Fruit fly (Drosophila melanogaster): ENCODE data around the gene disco-r.
A peak's percentile ranks its signal among the peaks of the same experiment; 100 is the strongest.

disco-r gene

DNA sequence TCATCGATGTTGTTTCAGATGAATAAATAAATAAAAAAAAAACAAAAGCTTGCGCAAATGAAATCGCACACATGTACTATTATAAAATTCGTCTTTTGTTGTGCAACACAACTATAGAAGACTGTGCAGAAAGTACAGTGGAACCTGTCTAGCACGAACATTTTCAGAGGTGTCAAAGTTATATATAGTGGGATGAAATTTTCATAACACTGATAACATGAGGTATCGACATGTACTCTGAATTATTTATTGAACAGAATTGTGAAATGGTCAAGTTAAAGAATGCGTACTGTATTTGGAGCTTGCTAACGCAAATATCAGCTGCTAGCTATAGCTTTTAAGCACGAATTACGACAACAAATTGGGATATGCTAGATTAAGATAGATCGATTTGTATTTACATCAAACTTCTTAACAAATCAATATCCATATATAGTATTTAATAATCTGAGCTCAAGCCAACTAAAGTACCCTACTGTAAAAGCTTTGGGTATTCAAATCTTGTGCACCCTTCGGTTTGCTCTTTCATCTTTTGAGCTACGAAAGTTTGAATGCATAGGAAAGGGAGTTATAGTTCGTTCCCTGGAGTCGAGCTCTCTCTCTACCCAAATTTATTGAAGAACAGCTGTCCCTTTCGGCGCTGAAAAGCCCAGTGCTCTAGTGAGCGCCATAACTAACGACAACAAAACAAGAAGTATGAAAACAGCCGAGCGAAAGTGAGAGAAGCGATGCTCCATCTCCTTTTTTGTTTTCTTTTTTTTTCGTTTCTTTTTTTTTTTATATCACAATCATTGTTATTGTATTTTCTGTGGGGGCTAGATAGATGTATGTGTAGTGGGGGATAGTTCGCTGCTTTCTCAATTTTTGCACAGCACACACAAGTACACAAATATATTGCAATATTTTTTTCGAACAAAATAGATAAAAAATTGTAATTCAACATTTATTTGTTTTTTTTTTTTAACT is 58.3 kb downstream of the disco-r start:
- TF ChIP-seq Hr96 (GFP tag; optimal IDR thresholded peaks at IDR 0.05) (peak; percentile 97), CG12768 (GFP tag; optimal IDR thresholded peaks at IDR 0.05) (peak; percentile 94), CG11617 (GFP tag; optimal IDR thresholded peaks at IDR 0.05) (peak; percentile 84), Mnt (GFP tag; optimal IDR thresholded peaks at IDR 0.05) (peak; percentile 87), CG5204 (GFP tag; optimal IDR thresholded peaks at IDR 0.05) (peak; percentile 95), CG33017 (tag; optimal IDR thresholded peaks at IDR 0.05) (peak; percentile 96), CG1620 (GFP tag; optimal IDR thresholded peaks at IDR 0.05) (peak; percentile 95), CG14711 (tag; optimal IDR thresholded peaks at IDR 0.05) (peak; percentile 94), CG7045 (GFP tag; optimal IDR thresholded peaks at IDR 0.05) (peak; percentile 96), cnc (optimal IDR thresholded peaks at IDR 0.05) (no peak), tj (GFP tag; optimal IDR thresholded peaks at IDR 0.05) (peak; percentile 73), Clk (GFP tag; optimal IDR thresholded peaks at IDR 0.05) (peak; percentile 93), pad (GFP tag; optimal IDR thresholded peaks at IDR 0.05) (peak; percentile 86), CG7101 (tag; optimal IDR thresholded peaks at IDR 0.05) (peak; percentile 98), kay (GFP tag; ENCODE audit: borderline replicate concordance) (peak; percentile 95), Crg-1 (GFP tag; optimal IDR thresholded peaks at IDR 0.05) (peak; percentile 89), bab1 (GFP tag; optimal IDR thresholded peaks at IDR 0.05) (peak; percentile 96), ovo (GFP tag; optimal IDR thresholded peaks at IDR 0.05) (peak; percentile 19), cic (GFP tag; optimal IDR thresholded peaks at IDR 0.05) (no peak), toe (GFP tag; optimal IDR thresholded peaks at IDR 0.05) (peak; percentile 93)

DNA sequence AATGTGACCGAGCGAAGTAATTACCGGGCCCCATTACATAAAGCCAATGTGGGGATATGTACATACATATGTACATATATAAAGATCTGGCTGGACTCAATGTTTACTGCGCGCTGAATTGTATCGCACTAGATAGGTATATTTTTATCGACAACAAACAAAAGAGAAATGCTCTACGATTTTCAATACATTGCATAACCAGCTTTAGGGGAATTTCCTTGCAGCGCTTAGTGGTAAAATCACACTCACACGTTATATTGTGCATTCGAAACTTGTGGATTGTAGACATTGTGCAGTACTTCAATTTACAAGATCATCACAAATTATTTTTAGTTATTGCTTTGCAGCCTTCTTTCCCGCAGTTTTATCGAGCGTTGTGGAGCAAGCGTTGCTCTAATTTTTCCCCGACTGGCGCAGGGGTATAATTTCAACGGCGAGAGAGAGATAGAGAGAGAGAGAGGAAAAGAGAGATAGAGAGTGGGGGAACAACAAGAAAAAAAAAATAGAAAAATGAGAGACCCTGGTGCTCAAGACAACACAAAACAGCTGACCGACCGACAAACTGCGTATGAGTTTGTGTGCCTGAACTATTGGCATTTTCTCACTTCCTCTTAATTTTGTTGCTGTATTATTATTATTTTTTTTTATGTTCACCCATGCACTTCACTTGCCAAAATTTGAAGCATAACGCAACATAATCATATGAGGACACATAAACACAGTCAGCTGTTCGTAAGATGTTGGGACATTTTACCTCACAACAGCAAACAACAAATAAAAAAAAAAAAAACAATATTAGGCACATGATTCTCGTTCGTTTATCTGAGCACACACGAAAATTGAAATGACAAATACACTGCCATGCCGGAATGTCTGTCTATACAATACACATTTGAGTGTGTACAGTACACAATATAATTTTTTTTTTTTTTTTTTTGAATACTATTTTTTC is 59.5 kb downstream of the disco-r start:
- TF ChIP-seq CG14711 (tag; optimal IDR thresholded peaks at IDR 0.05), result no peak
- TF ChIP-seq toe (GFP tag; optimal IDR thresholded peaks at IDR 0.05), result no peak
- TF ChIP-seq Clk (GFP tag; optimal IDR thresholded peaks at IDR 0.05), result no peak
- no peak for TF ChIP-seq bab1 (GFP tag; optimal IDR thresholded peaks at IDR 0.05)
- no peak for TF ChIP-seq Crg-1 (GFP tag; optimal IDR thresholded peaks at IDR 0.05)
- no peak for TF ChIP-seq CG1620 (GFP tag; optimal IDR thresholded peaks at IDR 0.05)
- TF ChIP-seq tj (GFP tag; optimal IDR thresholded peaks at IDR 0.05), result peak; percentile 31
- no peak for TF ChIP-seq CG12768 (GFP tag; optimal IDR thresholded peaks at IDR 0.05)
- no peak for TF ChIP-seq kay (GFP tag; ENCODE audit: borderline replicate concordance)
- peak; percentile 24 for TF ChIP-seq ovo (GFP tag; optimal IDR thresholded peaks at IDR 0.05)
- TF ChIP-seq pad (GFP tag; optimal IDR thresholded peaks at IDR 0.05), result peak; percentile 93
- no peak for TF ChIP-seq CG5204 (GFP tag; optimal IDR thresholded peaks at IDR 0.05)
- no peak for TF ChIP-seq cnc (optimal IDR thresholded peaks at IDR 0.05)
- TF ChIP-seq Mnt (GFP tag; optimal IDR thresholded peaks at IDR 0.05), result peak; percentile 9
- TF ChIP-seq CG7045 (GFP tag; optimal IDR thresholded peaks at IDR 0.05), result no peak
- TF ChIP-seq Hr96 (GFP tag; optimal IDR thresholded peaks at IDR 0.05), result no peak
- no peak for TF ChIP-seq cic (GFP tag; optimal IDR thresholded peaks at IDR 0.05)
- TF ChIP-seq CG33017 (tag; optimal IDR thresholded peaks at IDR 0.05), result no peak
- TF ChIP-seq CG7101 (tag; optimal IDR thresholded peaks at IDR 0.05), result no peak
- no peak for TF ChIP-seq CG11617 (GFP tag; optimal IDR thresholded peaks at IDR 0.05)

DNA sequence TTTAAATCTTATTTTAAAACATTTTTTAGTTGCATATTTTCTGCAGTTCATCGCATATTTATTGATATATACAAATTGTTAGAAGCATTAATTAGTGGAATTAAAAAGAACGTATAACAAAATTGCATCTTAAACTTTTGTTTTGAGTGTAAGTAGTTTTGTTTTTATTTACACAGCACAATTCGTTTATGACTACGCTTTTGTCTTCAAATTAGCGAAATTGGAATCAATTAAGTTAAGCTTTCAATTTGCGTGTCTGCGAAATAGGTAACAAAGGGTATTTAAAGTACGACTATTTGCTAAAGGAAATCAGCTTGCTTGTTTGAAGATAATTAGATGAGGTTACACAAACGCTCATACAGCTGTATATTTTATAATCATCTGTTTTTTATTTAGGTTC is 60.5 kb downstream of the disco-r start:
- TF ChIP-seq CG7101 (tag; optimal IDR thresholded peaks at IDR 0.05) (no peak), tj (GFP tag; optimal IDR thresholded peaks at IDR 0.05) (no peak), Hr96 (GFP tag; optimal IDR thresholded peaks at IDR 0.05) (no peak), kay (GFP tag; ENCODE audit: borderline replicate concordance) (no peak), cnc (optimal IDR thresholded peaks at IDR 0.05) (no peak), CG7045 (GFP tag; optimal IDR thresholded peaks at IDR 0.05) (no peak), CG12768 (GFP tag; optimal IDR thresholded peaks at IDR 0.05) (no peak)

DNA sequence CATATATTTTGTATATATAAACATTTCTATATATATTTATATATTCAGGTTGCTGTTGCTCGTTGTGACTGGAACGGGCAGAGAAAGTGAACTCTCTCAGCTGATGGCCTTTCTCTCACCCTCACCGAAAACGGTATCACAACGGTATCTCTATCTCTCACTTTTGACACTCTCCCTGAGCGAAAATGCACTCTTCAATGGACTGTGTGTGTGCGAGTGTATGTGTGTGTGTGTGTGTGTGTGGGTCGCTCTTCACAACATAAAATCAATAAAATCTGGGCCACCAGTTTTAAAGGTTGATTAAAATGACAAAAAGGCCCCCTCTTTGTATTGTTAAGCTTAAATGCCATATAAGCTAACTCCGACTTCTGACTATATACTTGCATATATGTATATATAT is 61.3 kb downstream of the disco-r start:
- no peak for TF ChIP-seq Clk (GFP tag; optimal IDR thresholded peaks at IDR 0.05)
- TF ChIP-seq kay (GFP tag; ENCODE audit: borderline replicate concordance), result no peak
- no peak for TF ChIP-seq cnc (optimal IDR thresholded peaks at IDR 0.05)
- no peak for TF ChIP-seq CG7101 (tag; optimal IDR thresholded peaks at IDR 0.05)
- TF ChIP-seq ovo (GFP tag; optimal IDR thresholded peaks at IDR 0.05), result no peak
- no peak for TF ChIP-seq Mnt (GFP tag; optimal IDR thresholded peaks at IDR 0.05)
- no peak for TF ChIP-seq Hr96 (GFP tag; optimal IDR thresholded peaks at IDR 0.05)
- TF ChIP-seq CG14711 (tag; optimal IDR thresholded peaks at IDR 0.05), result no peak
- no peak for TF ChIP-seq CG5204 (GFP tag; optimal IDR thresholded peaks at IDR 0.05)

DNA sequence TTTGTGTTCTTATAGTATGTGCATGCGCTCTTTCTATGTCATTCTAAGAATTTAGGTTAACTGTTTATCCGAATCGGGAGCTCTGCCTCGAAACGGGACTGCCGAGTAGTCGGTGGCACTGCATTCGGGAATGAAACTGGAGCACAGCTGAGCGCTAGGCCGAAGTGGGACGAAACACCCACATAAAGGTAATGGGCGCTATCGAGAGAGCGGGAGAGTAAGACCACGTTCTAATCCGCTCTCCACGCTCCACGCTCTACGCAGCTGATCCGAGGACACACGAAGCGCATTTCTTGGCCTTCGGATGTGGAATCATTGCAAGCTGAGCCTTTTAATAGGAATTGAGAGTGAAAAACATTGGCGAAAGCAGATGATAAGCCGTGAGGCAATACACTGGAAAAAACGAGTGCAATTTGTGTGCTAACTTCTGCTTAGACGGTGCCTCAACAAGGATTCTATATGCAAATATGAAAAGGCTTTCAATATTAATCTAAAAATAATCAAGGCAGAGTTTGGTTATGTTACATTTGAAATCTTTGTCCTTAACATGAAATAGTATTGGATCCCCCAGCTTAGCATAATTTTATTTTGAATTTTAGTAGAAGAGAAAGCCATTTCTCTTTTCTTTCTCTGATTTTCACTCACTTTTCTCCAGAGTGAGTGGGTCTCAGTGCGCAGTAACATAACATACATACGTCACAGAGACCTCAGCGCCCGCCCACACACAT is 62.7 kb downstream of the disco-r start:
- TF ChIP-seq toe (GFP tag; optimal IDR thresholded peaks at IDR 0.05) (no peak), tj (GFP tag; optimal IDR thresholded peaks at IDR 0.05) (no peak), Crg-1 (GFP tag; optimal IDR thresholded peaks at IDR 0.05) (no peak), CG7101 (tag; optimal IDR thresholded peaks at IDR 0.05) (no peak), CG12768 (GFP tag; optimal IDR thresholded peaks at IDR 0.05) (no peak), kay (GFP tag; ENCODE audit: borderline replicate concordance) (peak; percentile 9), CG33017 (tag; optimal IDR thresholded peaks at IDR 0.05) (no peak), CG11617 (GFP tag; optimal IDR thresholded peaks at IDR 0.05) (peak; percentile 11), Hr96 (GFP tag; optimal IDR thresholded peaks at IDR 0.05) (no peak), cnc (optimal IDR thresholded peaks at IDR 0.05) (no peak), CG5204 (GFP tag; optimal IDR thresholded peaks at IDR 0.05) (peak; percentile 34), CG7045 (GFP tag; optimal IDR thresholded peaks at IDR 0.05) (peak; percentile 51), ovo (GFP tag; optimal IDR thresholded peaks at IDR 0.05) (peak; percentile 38), bab1 (GFP tag; optimal IDR thresholded peaks at IDR 0.05) (no peak), Mnt (GFP tag; optimal IDR thresholded peaks at IDR 0.05) (no peak), CG14711 (tag; optimal IDR thresholded peaks at IDR 0.05) (no peak), CG1620 (GFP tag; optimal IDR thresholded peaks at IDR 0.05) (no peak), cic (GFP tag; optimal IDR thresholded peaks at IDR 0.05) (no peak), Clk (GFP tag; optimal IDR thresholded peaks at IDR 0.05) (no peak), pad (GFP tag; optimal IDR thresholded peaks at IDR 0.05) (peak; percentile 69)

All from whole organism, adult.